Worm (Caenorhabditis elegans): ENCODE measurements around the gene nhr-271.

nhr-271 gene

ce11 chrV:16593792-16594059 lies 13.4 kb upstream of the nhr-271 start (continued):
- TF ChIP-seq ceh-58 (GFP tag; IDR thresholded peaks at IDR 0.05) (no peak), attf-6 (GFP tag; IDR thresholded peaks at IDR 0.05) (peak; percentile 27; the same call in 1 of the 2 replicates), F10E7.11 (tag; optimal IDR thresholded peaks at IDR 0.05) (no peak), nhr-120 (GFP tag; IDR thresholded peaks at IDR 0.05) (no peak), madf-6 (GFP tag; IDR thresholded peaks at IDR 0.05) (no peak), lin-40 (tag; optimal IDR thresholded peaks at IDR 0.05) (no peak), sea-2 (GFP tag; IDR thresholded peaks at IDR 0.05) (no peak), B0019.2 (GFP tag; conservative IDR thresholded peaks at IDR 0.05) (no peak), F57A8.1 (GFP tag; optimal IDR thresholded peaks at IDR 0.05) (no peak), B0336.3 (GFP tag; IDR thresholded peaks at IDR 0.05) (0 out of 2 replicates have a peak, but pooled peaks have one; percentile 7), sdz-38 (tag; optimal IDR thresholded peaks at IDR 0.05) (no peak), ztf-3 (GFP tag; optimal IDR thresholded peaks at IDR 0.05) (no peak), let-526 (GFP tag; IDR thresholded peaks at IDR 0.05) (no peak), nhr-27 (tag; optimal IDR thresholded peaks at IDR 0.05) (no peak), dox-1 (GFP tag; IDR thresholded peaks at IDR 0.05) (no peak), F22D6.2 (tag; optimal IDR thresholded peaks at IDR 0.05) (no peak), snpc-4 (GFP tag; optimal IDR thresholded peaks at IDR 0.05) (no peak), snpc-4 (tag; optimal IDR thresholded peaks at IDR 0.05) (no peak), xnd-1 (tag; optimal IDR thresholded peaks at IDR 0.05) (no peak), zfh-2 (GFP tag; conservative IDR thresholded peaks at IDR 0.05) (peak; percentile 85), Y53G8AR.9 (GFP tag; conservative IDR thresholded peaks at IDR 0.05) (0 out of 2 replicates have a peak, but pooled peaks have one; percentile 45), aptf-3 (GFP tag; IDR thresholded peaks at IDR 0.05) (no peak), repo-1 (tag; optimal IDR thresholded peaks at IDR 0.05) (peak; percentile 38), B0035.1 (tag; optimal IDR thresholded peaks at IDR 0.05) (no peak)

- TF ChIP-seq nhr-80 (tag; optimal IDR thresholded peaks at IDR 0.05) (peak; percentile 0), athp-1 (tag; optimal IDR thresholded peaks at IDR 0.05) (no peak), hsf-1 (GFP tag; IDR thresholded peaks at IDR 0.05) (peak; percentile 8; the same call in 1 of the 2 replicates), zim-3 (tag; optimal IDR thresholded peaks at IDR 0.05) (peak; percentile 6), madf-6 (GFP tag; IDR thresholded peaks at IDR 0.05) (peak; percentile 20; the same call in 1 of the 2 replicates), ZK185.1 (tag; optimal IDR thresholded peaks at IDR 0.05; ENCODE audit: poor library complexity, severe bottlenecking) (peak; percentile 34), pha-4 (tag; optimal IDR thresholded peaks at IDR 0.05) (peak; percentile 53), pbrm-1 (GFP tag; IDR thresholded peaks at IDR 0.05) (0 out of 2 replicates have a peak, but pooled peaks have one; percentile 8), madf-3 (GFP tag; IDR thresholded peaks at IDR 0.05) (no peak), lin-54 (GFP tag; optimal IDR thresholded peaks at IDR 0.05) (no peak), gei-17 (GFP tag; optimal IDR thresholded peaks at IDR 0.05) (peak; percentile 10), B0336.3 (GFP tag; IDR thresholded peaks at IDR 0.05) (0 out of 2 replicates have a peak, but pooled peaks have one; percentile 1), lir-1 (GFP tag; conservative IDR thresholded peaks at IDR 0.05) (no peak), D2030.7 (GFP tag; IDR thresholded peaks at IDR 0.05) (no peak), ztf-3 (GFP tag; optimal IDR thresholded peaks at IDR 0.05) (peak; percentile 14), hlh-12 (tag; optimal IDR thresholded peaks at IDR 0.05) (peak; percentile 13), unc-62 (GFP tag; optimal IDR thresholded peaks at IDR 0.05) (peak; percentile 71), Y53G8AR.9 (GFP tag; conservative IDR thresholded peaks at IDR 0.05) (0 out of 2 replicates have a peak, but pooled peaks have one; percentile 58), ztf-22 (GFP tag; optimal IDR thresholded peaks at IDR 0.05) (no peak), ceh-58 (GFP tag; IDR thresholded peaks at IDR 0.05) (peak; percentile 1; the same call in 1 of the 2 replicates), dpff-1 (tag; optimal IDR thresholded peaks at IDR 0.05) (peak; percentile 5), F39B2.1 (GFP tag; IDR thresholded peaks at IDR 0.05) (no peak), dox-1 (GFP tag; IDR thresholded peaks at IDR 0.05) (no peak), hmg-20 (GFP tag; IDR thresholded peaks at IDR 0.05) (0 out of 2 replicates have a peak, but pooled peaks have one; percentile 12), hmg-1.2 (GFP tag; IDR thresholded peaks at IDR 0.05) (0 out of 2 replicates have a peak, but pooled peaks have one; percentile 8), ets-4 (GFP tag; optimal IDR thresholded peaks at IDR 0.05) (no peak), ztf-28 (GFP tag; IDR thresholded peaks at IDR 0.05) (no peak), lsy-27 (tag; optimal IDR thresholded peaks at IDR 0.05; ENCODE audit: borderline replicate concordance, insufficient read depth) (no peak), sea-2 (GFP tag; IDR thresholded peaks at IDR 0.05) (no peak)
These were observed 12.8 kb upstream of the nhr-271 start for ce11 chrV:16592947-16593791.

Measured in whole organism, young adult.